Fruit fly (Drosophila melanogaster) whole organism, pupa: ENCODE measurements around the gene CG8813.

Experiments used
- CG12605 ChIP-seq: fragments of 200-800 bp; sonication (Bioruptor generic); IDR thresholded peaks from 2 replicates; pipeline ENCODE4 v1.3.6; 2022; ENCODE audit warnings: missing biosample characterization, missing genetic modification characterization
- CG13204 ChIP-seq: fragments of 200-800 bp; sonication (Bioruptor generic); optimal IDR thresholded peaks from 2 replicates; lab custom pipeline; 2018; ENCODE audit warnings: missing biosample characterization, mild to moderate bottlenecking, missing genetic modification characterization, moderate library complexity
- CG17806 ChIP-seq: fragments of 200-800 bp; sonication (Bioruptor generic); optimal IDR thresholded peaks from 2 replicates; lab custom pipeline; 2018; ENCODE audit warnings: missing biosample characterization, mild to moderate bottlenecking, missing genetic modification characterization, moderate library complexity
- CG32121 ChIP-seq: fragments of 200-800 bp; sonication (Bioruptor generic); IDR thresholded peaks from 2 replicates; pipeline ENCODE4 v1.3.6; 2022; ENCODE audit warnings: missing biosample characterization, missing genetic modification characterization
- CG34367 ChIP-seq: fragments of 200-800 bp; sonication (Bioruptor generic); optimal IDR thresholded peaks from 2 replicates; lab custom pipeline; 2018; ENCODE audit warnings: missing biosample characterization, mild to moderate bottlenecking, missing genetic modification characterization
- CG4496 ChIP-seq: fragments of 200-800 bp; sonication (Bioruptor generic); IDR thresholded peaks from 3 replicates; pipeline ENCODE4 v1.3.6; 2022; ENCODE audit warnings: missing biosample characterization, missing genetic modification characterization
- CG8301 ChIP-seq: fragments of 200-800 bp; sonication (Bioruptor generic); optimal IDR thresholded peaks from 2 replicates; lab custom pipeline; 2018; ENCODE audit warnings: missing biosample characterization, mild to moderate bottlenecking, missing genetic modification characterization
- D1 ChIP-seq: fragments of 200-800 bp; sonication (Bioruptor generic); optimal IDR thresholded peaks from 2 replicates; lab custom pipeline; 2018; ENCODE audit warnings: missing biosample characterization, mild to moderate bottlenecking, missing genetic modification characterization, moderate library complexity
- EcR ChIP-seq: fragments of 200-800 bp; sonication (Bioruptor generic); optimal IDR thresholded peaks from 3 replicates; lab custom pipeline; 2019; ENCODE audit warnings: missing biosample characterization, missing genetic modification characterization, mild to moderate bottlenecking, moderate library complexity, missing genetic modification reagents
- Ets98B ChIP-seq: fragments of 200-800 bp; sonication (Bioruptor generic); IDR thresholded peaks from 2 replicates; pipeline ENCODE4 v1.3.6; 2022; ENCODE audit warnings: missing biosample characterization, missing genetic modification characterization
- gl ChIP-seq: fragments of 200-800 bp; sonication (Bioruptor generic); optimal IDR thresholded peaks from 2 replicates; lab custom pipeline; 2018; ENCODE audit warnings: missing biosample characterization, mild to moderate bottlenecking, missing genetic modification characterization

DNA sequence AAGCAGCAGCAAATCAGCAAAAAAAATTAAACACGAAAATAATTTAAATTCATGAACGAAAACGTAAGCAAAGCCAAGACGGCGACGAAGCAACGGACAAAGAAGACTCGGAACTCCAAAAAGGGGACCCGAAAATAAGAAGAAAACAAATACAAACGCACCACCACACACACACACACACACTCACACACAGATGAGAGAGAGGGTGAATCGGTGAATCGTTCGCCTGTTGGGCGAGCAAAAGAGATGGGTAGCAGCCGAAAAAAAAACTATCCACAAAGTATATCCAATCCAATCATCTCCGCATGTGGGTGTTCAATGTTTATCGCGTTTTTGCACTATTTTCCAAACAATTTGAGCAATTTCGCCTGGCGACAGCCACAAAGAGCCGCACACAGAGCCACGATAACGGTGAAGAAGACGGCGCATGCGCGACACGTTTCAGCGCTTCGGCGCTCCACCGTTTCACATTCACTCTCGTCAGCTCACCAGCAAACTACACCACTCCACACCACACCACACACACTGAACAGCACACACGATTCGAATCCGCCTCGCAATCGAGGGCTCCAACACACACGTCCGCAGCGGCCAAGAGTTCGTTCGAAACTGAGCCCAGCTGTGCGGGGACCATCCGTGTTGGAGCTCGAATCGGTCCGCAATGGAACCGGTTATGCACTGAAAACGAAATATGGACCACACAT, 39.7 kb upstream of the CG8813 start, which contains the start of gene Duox:
- no peak for TF ChIP-seq CG32121
- TF ChIP-seq CG8301 (tag; lab: Kevin White, UChicago), result no peak
- TF ChIP-seq D1 (tag; lab: Kevin White, UChicago), result no peak
- no peak for TF ChIP-seq CG17806
- no peak for TF ChIP-seq gl (tag; lab: Kevin White, UChicago)
- no peak for TF ChIP-seq CG13204 (GFP tag; lab: Kevin White, UChicago)
- 0 out of 3 replicates have a peak, but pooled peaks have one; percentile 73 for TF ChIP-seq CG4496 (GFP tag; lab: Robert Waterston, UW)
- TF ChIP-seq CG34367, result no peak
- no peak for TF ChIP-seq EcR (GFP tag; lab: Kevin White, UChicago)
- TF ChIP-seq CG12605, result no peak
- no peak; the same call in 1 of the 2 replicates for TF ChIP-seq Ets98B (GFP tag; lab: Robert Waterston, UW)
